Worm (Caenorhabditis elegans): Measurements from ENCODE around the gene R11G10.3.

R11G10.3 gene

ce11 chrV:13556746-13557145, 33.5 kb downstream of the R11G10.3 start, which contains the start of gene cav-2 (continued):
- TF ChIP-seq ets-4 (GFP tag; optimal IDR thresholded peaks at IDR 0.05) (peak; percentile 98), ztf-22 (GFP tag; optimal IDR thresholded peaks at IDR 0.05) (peak; percentile 49), ceh-91 (GFP tag; IDR thresholded peaks at IDR 0.05) (no peak), akir-1 (GFP tag; optimal IDR thresholded peaks at IDR 0.05) (no peak), D2030.7 (GFP tag; IDR thresholded peaks at IDR 0.05) (peak; percentile 41), mel-28 (tag; optimal IDR thresholded peaks at IDR 0.05; ENCODE audit: borderline replicate concordance) (no peak), lin-35 (GFP tag; optimal IDR thresholded peaks at IDR 0.05) (peak in 2 of 3 experiments; percentile 77 to 88), tbp1 (GFP tag; optimal IDR thresholded peaks at IDR 0.05) (peak; percentile 4), madf-8 (GFP tag; conservative IDR thresholded peaks at IDR 0.05) (peak; percentile 45), unc-130 (GFP tag; optimal IDR thresholded peaks at IDR 0.05) (peak; percentile 97), ztf-25 (GFP tag; IDR thresholded peaks at IDR 0.05) (peak; percentile 65; the same call in 1 of the 2 replicates), him-1 (tag; optimal IDR thresholded peaks at IDR 0.05) (peak; percentile 61), ztf-28 (GFP tag; IDR thresholded peaks at IDR 0.05) (0 out of 2 replicates have a peak, but pooled peaks have one; percentile 51), madf-10 (tag; optimal IDR thresholded peaks at IDR 0.05) (peak; percentile 27), F49E8.2 (tag; optimal IDR thresholded peaks at IDR 0.05; ENCODE audit: insufficient read depth) (no peak), T26A5.8 (tag; optimal IDR thresholded peaks at IDR 0.05) (no peak), Y79H2A.3 (GFP tag; conservative IDR thresholded peaks at IDR 0.05) (no peak), F57C9.4 (tag; optimal IDR thresholded peaks at IDR 0.05) (no peak)

ce11 chrV:13559978-13560377, 36.7 kb downstream of the R11G10.3 start, which contains the start of gene C56A3.8:
Gene C56A3.8 (plus strand): TSS chrV:13560278.
- TF ChIP-seq nhr-179 (tag; optimal IDR thresholded peaks at IDR 0.05) (no peak), egrh-3 (GFP tag; IDR thresholded peaks at IDR 0.05) (no peak), D2030.7 (GFP tag; IDR thresholded peaks at IDR 0.05) (peak; percentile 38; the same call in 1 of the 2 replicates), lsl-1 (GFP tag; optimal IDR thresholded peaks at IDR 0.05) (peak; percentile 84)

DNA sequence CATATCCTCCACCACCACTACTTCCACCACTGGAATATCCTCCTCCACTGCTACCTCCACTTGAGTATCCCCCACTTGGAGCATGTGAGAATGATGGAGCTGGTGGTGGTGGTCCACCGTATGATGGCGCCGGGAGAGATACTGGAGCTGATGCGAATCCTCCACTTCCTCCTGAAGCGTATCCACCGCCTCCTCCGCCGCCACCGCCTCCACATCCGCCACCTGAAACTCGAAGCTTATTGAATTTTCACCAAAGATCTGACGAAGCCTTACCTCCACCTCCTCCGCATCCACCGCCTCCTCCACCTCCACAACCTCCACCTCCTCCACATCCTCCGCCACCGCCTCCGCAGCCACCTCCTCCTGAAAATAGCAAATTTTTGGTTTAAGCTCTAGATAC, 39.5 kb downstream of the R11G10.3 start:
- TF ChIP-seq ekl-4 (GFP tag; IDR thresholded peaks at IDR 0.05) (no peak), egrh-3 (GFP tag; IDR thresholded peaks at IDR 0.05) (peak; percentile 66), zfh-2 (GFP tag; conservative IDR thresholded peaks at IDR 0.05) (peak; percentile 82), ceh-91 (GFP tag; IDR thresholded peaks at IDR 0.05) (no peak), lin-26 (GFP tag; IDR thresholded peaks at IDR 0.05) (no peak), B0261.1 (tag; optimal IDR thresholded peaks at IDR 0.05) (no peak), egl-44 (GFP tag; IDR thresholded peaks at IDR 0.05) (no peak), madf-3 (GFP tag; IDR thresholded peaks at IDR 0.05) (no peak), nhr-90 (tag; optimal IDR thresholded peaks at IDR 0.05) (no peak), F55B11.4 (tag; optimal IDR thresholded peaks at IDR 0.05; ENCODE audit: borderline replicate concordance, insufficient read depth) (no peak), Y67H2A.10 (GFP tag; conservative IDR thresholded peaks at IDR 0.05) (no peak), unc-62 (GFP tag; optimal IDR thresholded peaks at IDR 0.05) (no peak)

- TF ChIP-seq ets-4 (GFP tag; optimal IDR thresholded peaks at IDR 0.05) (no peak), efl-1 (GFP tag; optimal IDR thresholded peaks at IDR 0.05) (no peak), K12H6.12 (tag; optimal IDR thresholded peaks at IDR 0.05) (no peak), ceh-58 (GFP tag; IDR thresholded peaks at IDR 0.05) (no peak), chd-7 (tag; optimal IDR thresholded peaks at IDR 0.05) (no peak), tlf-1 (GFP tag; optimal IDR thresholded peaks at IDR 0.05) (no peak), bed-1 (GFP tag; IDR thresholded peaks at IDR 0.05) (no peak)
Measured at ce11 chrV:13563841-13564240, 40.5 kb downstream of the R11G10.3 start, which contains the start of gene grl-17. Gene grl-17 (minus strand): TSS chrV:13563941.
